Worm (Caenorhabditis elegans) whole organism, young adult: ENCODE results near the gene egas-4.

Experiments used
- B0336.3 ChIP-seq: fragments of 200-800 bp; sonication (Bioruptor generic); IDR thresholded peaks from 2 replicates; pipeline ENCODE4 v1.3.6; 2022; ENCODE audit warnings: missing genetic modification characterization, missing compliant biosample characterization
- dpl-1 ChIP-seq: fragments of 150-350 bp; optimal IDR thresholded peaks from 2 replicates; lab custom pipeline; 2014; ENCODE audit warnings: missing biosample characterization, missing genetic modification reagents, missing genetic modification characterization
- lsy-27 ChIP-seq: sonication (generic microtip); optimal IDR thresholded peaks from 2 replicates; lab custom pipeline; 2017; ENCODE audit warnings: missing genetic modification characterization, mild to moderate bottlenecking, missing compliant biosample characterization, antibody characterized with exemption, missing genotype, borderline replicate concordance; ENCODE audit not compliant: insufficient read depth
- sea-2 ChIP-seq: fragments of 200-800 bp; sonication (Bioruptor generic); IDR thresholded peaks from 2 replicates; pipeline ENCODE4 v1.3.6; 2022; ENCODE audit warnings: missing genetic modification characterization, missing compliant biosample characterization

DNA sequence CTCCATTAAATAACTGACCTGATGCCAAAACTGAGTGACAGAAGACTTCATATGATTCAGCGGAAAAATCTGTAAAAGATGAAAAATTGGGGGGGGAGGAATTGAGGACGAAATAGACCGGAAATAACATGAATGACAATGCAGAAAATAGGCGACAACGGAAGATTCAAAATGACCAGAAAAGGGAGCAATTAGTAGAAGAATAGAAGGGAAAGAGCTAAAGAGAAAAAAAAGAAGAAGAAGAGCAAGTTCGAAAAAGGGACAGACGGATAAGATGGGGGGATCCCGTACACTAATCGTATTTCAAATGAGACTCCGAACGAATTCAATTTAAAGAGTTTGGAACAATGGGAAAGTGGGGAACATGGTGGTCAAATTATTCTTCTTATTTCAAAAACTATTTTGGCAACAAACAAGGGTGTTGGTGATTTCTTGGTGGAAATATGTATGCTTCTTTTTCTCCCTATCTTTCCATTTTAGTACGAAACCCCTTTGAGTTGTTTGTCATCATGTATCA, 44.9 kb upstream of the egas-4 start, which contains the start of gene R05G6.10:
- no peak for TF ChIP-seq B0336.3 (GFP tag; lab: Robert Waterston, UW)
- no peak for TF ChIP-seq sea-2 (GFP tag; lab: Robert Waterston, UW)
- TF ChIP-seq lsy-27 (tag; lab: Kevin White, UChicago), result no peak
- TF ChIP-seq dpl-1 (GFP tag; lab: Kevin White, UChicago), result no peak
